Fruit fly (Drosophila melanogaster) whole organism, pupa: ENCODE results near the gene CG10700.

ENCODE experiments used
- CG10348 ChIP-seq: fragments of 200-800 bp; sonication (Bioruptor generic); IDR thresholded peaks from 2 replicates; pipeline ENCODE4 v1.3.6; 2022; ENCODE audit warnings: missing biosample characterization, missing genetic modification characterization
- CG12605 ChIP-seq: fragments of 200-800 bp; sonication (Bioruptor generic); IDR thresholded peaks from 2 replicates; pipeline ENCODE4 v1.3.6; 2022; ENCODE audit warnings: missing biosample characterization, missing genetic modification characterization
- CG13204 ChIP-seq: fragments of 200-800 bp; sonication (Bioruptor generic); optimal IDR thresholded peaks from 2 replicates; lab custom pipeline; 2018; ENCODE audit warnings: missing biosample characterization, mild to moderate bottlenecking, missing genetic modification characterization, moderate library complexity
- CG15710 ChIP-seq: fragments of 200-800 bp; sonication (Bioruptor generic); optimal IDR thresholded peaks from 2 replicates; lab custom pipeline; 2018; ENCODE audit warnings: missing biosample characterization, mild to moderate bottlenecking, missing genetic modification characterization, moderate library complexity
- CG17806 ChIP-seq: fragments of 200-800 bp; sonication (Bioruptor generic); optimal IDR thresholded peaks from 2 replicates; lab custom pipeline; 2018; ENCODE audit warnings: missing biosample characterization, mild to moderate bottlenecking, missing genetic modification characterization, moderate library complexity
- CG32121 ChIP-seq: fragments of 200-800 bp; sonication (Bioruptor generic); IDR thresholded peaks from 2 replicates; pipeline ENCODE4 v1.3.6; 2022; ENCODE audit warnings: missing biosample characterization, missing genetic modification characterization
- CG34367 ChIP-seq: fragments of 200-800 bp; sonication (Bioruptor generic); optimal IDR thresholded peaks from 2 replicates; lab custom pipeline; 2018; ENCODE audit warnings: missing biosample characterization, mild to moderate bottlenecking, missing genetic modification characterization
- CG8159 ChIP-seq: fragments of 200-800 bp; sonication (Bioruptor generic); optimal IDR thresholded peaks from 3 replicates; lab custom pipeline; 2018; ENCODE audit warnings: missing biosample characterization, mild to moderate bottlenecking, missing genetic modification characterization, moderate library complexity
- CG9948 ChIP-seq: fragments of 200-800 bp; sonication (Bioruptor generic); optimal IDR thresholded peaks from 2 replicates; lab custom pipeline; 2018; ENCODE audit warnings: missing biosample characterization, mild to moderate bottlenecking, missing genetic modification characterization, moderate library complexity
- EcR ChIP-seq: fragments of 200-800 bp; sonication (Bioruptor generic); optimal IDR thresholded peaks from 3 replicates; lab custom pipeline; 2019; ENCODE audit warnings: missing biosample characterization, missing genetic modification characterization, mild to moderate bottlenecking, moderate library complexity, missing genetic modification reagents
- Ets98B ChIP-seq: fragments of 200-800 bp; sonication (Bioruptor generic); IDR thresholded peaks from 2 replicates; pipeline ENCODE4 v1.3.6; 2022; ENCODE audit warnings: missing biosample characterization, missing genetic modification characterization
- Pif1A ChIP-seq: fragments of 200-800 bp; sonication (Bioruptor generic); optimal IDR thresholded peaks from 3 replicates; lab custom pipeline; 2016; ENCODE audit warnings: missing biosample characterization, missing genetic modification characterization
- Pif1B ChIP-seq: fragments of 200-800 bp; sonication (Bioruptor generic); optimal IDR thresholded peaks from 3 replicates; lab custom pipeline; 2016; ENCODE audit warnings: missing biosample characterization, missing genetic modification characterization
- rn ChIP-seq: fragments of 200-800 bp; sonication (Bioruptor generic); IDR thresholded peaks from 2 replicates; pipeline ENCODE4 v1.3.6; 2022; ENCODE audit warnings: missing biosample characterization, missing genetic modification characterization

- TF ChIP-seq CG17806 (tag; lab: Kevin White, UChicago) (no peak), Ets98B (GFP tag; lab: Robert Waterston, UW) (no peak), CG10348 (no peak), rn (no peak), CG8159 (tag; lab: Kevin White, UChicago) (no peak), CG32121 (GFP tag; lab: Robert Waterston, UW) (no peak), EcR (GFP tag; lab: Kevin White, UChicago) (no peak), CG13204 (GFP tag; lab: Kevin White, UChicago) (no peak), CG15710 (tag; lab: Kevin White, UChicago) (no peak), Pif1B (no peak), CG34367 (no peak), CG9948 (tag; lab: Kevin White, UChicago) (no peak), Pif1A (GFP tag; lab: Kevin White, UChicago) (no peak), CG12605 (GFP tag; lab: Robert Waterston, UW) (no peak)
Measured at dm6 chr2L:19098668-19099067, 19.8 kb upstream of the CG10700 start.
